Worm (Caenorhabditis elegans) whole organism, L1 larva: ENCODE data around the gene F20B6.10.
A peak's percentile ranks its signal among the peaks of the same experiment; 100 is the strongest.

Source experiments
- C04F5.9 ChIP-seq: sonication (generic microtip); optimal IDR thresholded peaks from 2 replicates; lab custom pipeline; 2016; ENCODE audit warnings: missing genetic modification characterization, missing compliant biosample characterization
- C16A3.4 ChIP-seq: fragments of 150-350 bp; optimal IDR thresholded peaks from 2 replicates; lab custom pipeline; 2014; ENCODE audit warnings: missing biosample characterization, missing genetic modification characterization
- aha-1 ChIP-seq: fragments of 150-350 bp; optimal IDR thresholded peaks from 2 replicates; lab custom pipeline; 2014; ENCODE audit warnings: missing biosample characterization, missing genetic modification characterization
- ama-1 ChIP-seq: fragments of 150-350 bp; optimal IDR thresholded peaks from 2 replicates; lab custom pipeline; 2014
- blmp-1 ChIP-seq: fragments of 150-350 bp; optimal IDR thresholded peaks from 2 replicates; lab custom pipeline; 2014; ENCODE audit warnings: missing biosample characterization, missing genetic modification characterization
- ces-1 ChIP-seq: fragments of 150-350 bp; optimal IDR thresholded peaks from 2 replicates; lab custom pipeline; 2014; ENCODE audit warnings: missing biosample characterization, missing genetic modification reagents, missing genetic modification characterization
- dpl-1 ChIP-seq, 3 experiments: fragments of 150-350 bp in 2 of 3; sonication (generic microtip) in 1 of 3; optimal IDR thresholded peaks; 2 replicates each; lab custom pipeline; 2014 to 2017; ENCODE audit warnings: missing biosample characterization in 3 of 3, missing genetic modification characterization in 3 of 3, missing genetic modification reagents in 3 of 3
- dsc-1 ChIP-seq: sonication (generic microtip); optimal IDR thresholded peaks from 2 replicates; lab custom pipeline; 2016; ENCODE audit warnings: mild to moderate bottlenecking, missing genetic modification characterization, missing compliant biosample characterization
- efl-3 ChIP-seq: fragments of 200-800 bp; sonication (Bioruptor generic); optimal IDR thresholded peaks from 2 replicates; lab custom pipeline; 2018; ENCODE audit warnings: mild to moderate bottlenecking, missing genetic modification characterization, missing compliant biosample characterization
- egl-13 ChIP-seq: sonication (generic microtip); optimal IDR thresholded peaks from 2 replicates; lab custom pipeline; 2016; ENCODE audit warnings: missing genotype, missing genetic modification reagents, missing genetic modification characterization, missing compliant biosample characterization
- elt-2 ChIP-seq: sonication (generic microtip); optimal IDR thresholded peaks from 2 replicates; lab custom pipeline; 2016; ENCODE audit warnings: missing genetic modification characterization, mild to moderate bottlenecking, inconsistent platforms, missing compliant biosample characterization, missing genetic modification reagents
- elt-3 ChIP-seq, 6 experiments: fragments of 150-350 bp in 1 of 6; sonication (generic microtip); optimal IDR thresholded peaks; 2 replicates each; lab custom pipeline; 2017 to 2018; ENCODE audit warnings: missing biosample characterization in 6 of 6, missing genetic modification characterization in 6 of 6, inconsistent platforms in 1 of 6
- ets-5 ChIP-seq: fragments of 200-800 bp; sonication (Bioruptor generic); IDR thresholded peaks from 2 replicates; pipeline ENCODE4 v1.3.6; 2022; ENCODE audit warnings: missing genetic modification characterization, missing compliant biosample characterization
- fkh-10 ChIP-seq: sonication (generic microtip); optimal IDR thresholded peaks from 2 replicates; lab custom pipeline; 2017; ENCODE audit warnings: missing biosample characterization, missing genetic modification reagents, missing genetic modification characterization
- fkh-4 ChIP-seq: sonication (generic microtip); optimal IDR thresholded peaks from 2 replicates; lab custom pipeline; 2016; ENCODE audit warnings: missing compliant biosample characterization, missing genetic modification characterization, borderline replicate concordance
- fos-1 ChIP-seq: fragments of 150-350 bp; optimal IDR thresholded peaks from 2 replicates; lab custom pipeline; 2014; ENCODE audit warnings: missing biosample characterization, missing genetic modification characterization
- grh-1 ChIP-seq: fragments of 200-800 bp; sonication (Bioruptor generic); IDR thresholded peaks from 2 replicates; pipeline ENCODE4 v1.3.6; 2022; ENCODE audit warnings: missing genetic modification reagents, missing genetic modification characterization, missing compliant biosample characterization
- hlh-17 ChIP-seq: fragments of 200-800 bp; sonication (Bioruptor generic); optimal IDR thresholded peaks from 2 replicates; lab custom pipeline; 2018; ENCODE audit warnings: missing genetic modification characterization, mild to moderate bottlenecking, missing compliant biosample characterization, moderate library complexity, borderline replicate concordance
- hlh-4 ChIP-seq: sonication (generic microtip); optimal IDR thresholded peaks from 2 replicates; lab custom pipeline; 2016; ENCODE audit warnings: mild to moderate bottlenecking, missing genetic modification characterization, missing compliant biosample characterization
- jun-1 ChIP-seq: fragments of 150-350 bp; optimal IDR thresholded peaks from 2 replicates; lab custom pipeline; 2014; ENCODE audit warnings: missing biosample characterization, missing genetic modification reagents, missing genetic modification characterization
- lin-13 ChIP-seq: fragments of 150-350 bp; optimal IDR thresholded peaks from 2 replicates; lab custom pipeline; 2014; ENCODE audit warnings: missing biosample characterization, missing genetic modification reagents, missing genetic modification characterization
- lin-14 ChIP-seq: fragments of 200-800 bp; sonication (Bioruptor generic); optimal IDR thresholded peaks from 2 replicates; lab custom pipeline; 2018; ENCODE audit warnings: mild to moderate bottlenecking, missing genetic modification characterization, moderate library complexity, missing compliant biosample characterization
- lin-35 ChIP-seq, 2 experiments: fragments of 150-350 bp; optimal IDR thresholded peaks; 2 replicates each; lab custom pipeline; 2014; ENCODE audit warnings: missing biosample characterization in 2 of 2, missing genetic modification characterization in 2 of 2, missing genetic modification reagents in 2 of 2
- lir-3 ChIP-seq: sonication (generic microtip); optimal IDR thresholded peaks from 2 replicates; lab custom pipeline; 2016; ENCODE audit warnings: mild to moderate bottlenecking, missing genetic modification characterization, moderate library complexity, missing compliant biosample characterization; ENCODE audit not compliant: poor library complexity
- mab-9 ChIP-seq: fragments of 200-800 bp; sonication (Bioruptor generic); IDR thresholded peaks from 2 replicates; pipeline ENCODE4 v1.3.6; 2022; ENCODE audit warnings: missing genetic modification reagents, missing genetic modification characterization, missing compliant biosample characterization
- mef-2 ChIP-seq: fragments of 150-350 bp; optimal IDR thresholded peaks from 2 replicates; lab custom pipeline; 2014; ENCODE audit warnings: missing biosample characterization, missing genetic modification characterization
- nhr-11 ChIP-seq: fragments of 150-350 bp; optimal IDR thresholded peaks from 2 replicates; lab custom pipeline; 2014; ENCODE audit warnings: missing biosample characterization, missing genetic modification characterization
- nhr-237 ChIP-seq: fragments of 150-350 bp; optimal IDR thresholded peaks from 2 replicates; lab custom pipeline; 2014; ENCODE audit warnings: missing biosample characterization, missing genetic modification characterization
- nhr-76 ChIP-seq: sonication (generic microtip); optimal IDR thresholded peaks from 2 replicates; lab custom pipeline; 2017; ENCODE audit warnings: missing biosample characterization, missing genetic modification characterization
- nhr-84 ChIP-seq: sonication (generic microtip); optimal IDR thresholded peaks from 2 replicates; lab custom pipeline; 2017; ENCODE audit warnings: missing biosample characterization, missing genetic modification characterization
- nhr-85 ChIP-seq: sonication (generic microtip); peaks from one replicate; lab custom pipeline; 2016; ENCODE audit warnings: missing genetic modification characterization, inconsistent platforms, missing compliant biosample characterization
- nhr-90 ChIP-seq: sonication (generic microtip); optimal IDR thresholded peaks from 2 replicates; lab custom pipeline; 2016; ENCODE audit warnings: mild to moderate bottlenecking, missing genetic modification characterization, missing compliant biosample characterization; ENCODE audit not compliant: poor library complexity
- pag-3 ChIP-seq: sonication (generic microtip); optimal IDR thresholded peaks from 2 replicates; lab custom pipeline; 2017; ENCODE audit warnings: missing genetic modification characterization, mild to moderate bottlenecking, missing compliant biosample characterization, antibody characterized with exemption, borderline replicate concordance; ENCODE audit not compliant: insufficient read depth
- pqm-1 ChIP-seq: sonication (generic microtip); optimal IDR thresholded peaks from 3 replicates; lab custom pipeline; 2017; ENCODE audit warnings: missing biosample characterization, missing genetic modification characterization
- rnt-1 ChIP-seq: sonication (generic microtip); optimal IDR thresholded peaks from 2 replicates; lab custom pipeline; 2016; ENCODE audit warnings: mild to moderate bottlenecking, missing genetic modification characterization, moderate library complexity, missing compliant biosample characterization
- sptf-1 ChIP-seq: fragments of 150-350 bp; optimal IDR thresholded peaks from 2 replicates; lab custom pipeline; 2014; ENCODE audit warnings: missing biosample characterization, missing genetic modification characterization
- sup-37 ChIP-seq: fragments of 200-800 bp; sonication (Bioruptor generic); optimal IDR thresholded peaks from 2 replicates; lab custom pipeline; 2018; ENCODE audit warnings: mild to moderate bottlenecking, missing genetic modification characterization, missing compliant biosample characterization
- swsn-7 ChIP-seq: sonication (generic microtip); optimal IDR thresholded peaks from 2 replicates; lab custom pipeline; 2016; ENCODE audit warnings: missing genetic modification characterization, missing compliant biosample characterization
- tlp-1 ChIP-seq: fragments of 150-350 bp; optimal IDR thresholded peaks from 2 replicates; lab custom pipeline; 2014; ENCODE audit warnings: missing biosample characterization, missing genetic modification characterization
- unc-30 ChIP-seq: sonication (generic microtip); optimal IDR thresholded peaks from 2 replicates; lab custom pipeline; 2017; ENCODE audit warnings: missing biosample characterization, missing genetic modification characterization
- unc-98 ChIP-seq: fragments of 200-800 bp; sonication (Bioruptor generic); IDR thresholded peaks from 2 replicates; pipeline ENCODE4 v1.3.6; 2022; ENCODE audit warnings: missing genetic modification characterization, missing compliant biosample characterization
- xbp-1 ChIP-seq: sonication (generic microtip); optimal IDR thresholded peaks from 2 replicates; lab custom pipeline; 2016; ENCODE audit warnings: missing genetic modification characterization, missing compliant biosample characterization
- zip-4 ChIP-seq: fragments of 200-800 bp; sonication (Bioruptor generic); optimal IDR thresholded peaks from 2 replicates; lab custom pipeline; 2018; ENCODE audit warnings: mild to moderate bottlenecking, missing genetic modification characterization, moderate library complexity, missing compliant biosample characterization
- ztf-4 ChIP-seq: fragments of 150-350 bp; optimal IDR thresholded peaks from 2 replicates; lab custom pipeline; 2014; ENCODE audit warnings: missing biosample characterization, missing genetic modification characterization

Gene F20B6.10

DNA sequence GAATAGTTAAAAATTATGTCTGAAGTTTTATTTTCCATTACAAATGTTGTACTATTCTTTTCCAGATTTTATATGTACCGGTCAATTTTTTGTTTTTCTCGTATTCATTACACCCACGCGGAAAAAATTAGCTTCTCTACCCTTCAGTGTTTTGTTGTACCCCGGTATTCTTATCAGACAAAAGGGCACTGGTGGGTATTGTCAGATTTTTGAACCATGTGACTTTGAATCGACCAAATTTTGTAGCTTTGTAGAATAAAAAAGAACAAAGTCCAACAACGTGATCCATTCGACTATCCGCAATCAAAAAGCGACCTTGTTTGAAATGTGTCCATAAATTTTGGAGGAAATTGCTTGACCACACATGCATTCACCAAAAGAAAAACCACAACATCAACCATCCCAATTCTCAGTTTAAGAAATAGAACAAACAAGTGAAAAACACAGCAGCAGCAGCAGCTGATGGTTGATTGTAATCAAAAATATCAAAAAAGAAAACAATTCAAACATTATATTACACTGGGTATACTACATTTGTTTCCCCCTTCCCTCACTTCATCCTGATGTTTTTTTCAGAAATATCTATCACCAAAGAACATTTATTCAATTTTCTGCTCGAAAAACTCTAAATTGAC lies 27.6 kb upstream of the F20B6.10 start (continued):
- TF ChIP-seq nhr-76 (tag; lab: Kevin White, UChicago) (no peak), grh-1 (no peak), zip-4 (no peak), nhr-84 (tag; lab: Kevin White, UChicago) (no peak), lin-13 (GFP tag; lab: Kevin White, UChicago) (no peak), hlh-4 (no peak), swsn-7 (tag; lab: Kevin White, UChicago) (no peak), C04F5.9 (tag; lab: Kevin White, UChicago) (no peak), mab-9 (GFP tag; lab: Robert Waterston, UW) (no peak), fos-1 (tag; lab: Kevin White, UChicago) (no peak)

DNA sequence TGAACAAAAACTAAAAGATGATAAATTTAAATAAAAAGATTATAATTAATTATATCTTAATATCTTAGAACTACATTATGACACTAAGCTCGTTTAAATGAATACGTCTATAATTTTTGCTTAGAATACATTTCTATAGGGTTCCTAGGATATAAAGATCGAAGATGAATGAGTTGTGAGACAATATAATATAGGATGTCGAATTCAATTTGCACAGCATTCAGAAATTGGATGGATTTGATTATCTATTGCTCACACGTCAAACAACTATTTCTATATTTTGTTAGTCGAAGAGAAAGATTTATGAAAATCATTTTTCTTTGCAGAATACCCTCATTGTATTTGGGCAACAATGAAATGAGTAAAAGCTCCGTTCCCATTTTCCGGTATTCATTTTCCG lies 22.0 kb upstream of the F20B6.10 start:
- TF ChIP-seq nhr-90 (tag; lab: Kevin White, UChicago) (no peak), fkh-10 (peak; percentile 43), lin-14 (GFP tag; lab: Kevin White, UChicago) (peak; percentile 26)

DNA sequence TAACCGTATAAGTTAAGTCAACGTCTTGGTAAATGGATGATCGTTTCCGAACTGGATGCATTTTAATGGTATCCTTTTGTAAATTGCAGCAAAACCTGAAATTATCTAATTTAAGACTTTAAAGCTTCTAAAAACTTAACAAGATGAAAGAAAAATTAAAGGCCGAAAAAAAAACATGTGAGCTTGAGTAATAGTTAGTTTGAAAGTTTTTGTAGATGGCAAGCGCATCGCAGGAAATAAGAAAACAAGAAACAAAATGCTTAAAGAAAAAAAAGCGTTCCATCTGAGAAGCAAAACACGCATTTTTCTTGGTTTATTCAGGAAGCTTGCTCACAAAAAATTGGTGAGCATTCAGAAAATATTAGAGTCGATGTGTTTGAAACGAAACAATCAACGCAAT lies 18.8 kb upstream of the F20B6.10 start, which contains the start of gene rab-37:
Gene rab-37, minus strand, starts transcription at position 101 of the 400 bp plus-strand sequence.
- no peak for TF ChIP-seq fkh-4 (tag; lab: Kevin White, UChicago)
- TF ChIP-seq sptf-1, result no peak
- no peak for TF ChIP-seq swsn-7 (tag; lab: Kevin White, UChicago)
- no peak for TF ChIP-seq nhr-237 (tag; lab: Kevin White, UChicago)
- no peak for TF ChIP-seq unc-98 (GFP tag; lab: Robert Waterston, UW)
- TF ChIP-seq pqm-1, result no peak
- TF ChIP-seq efl-3 (GFP tag; lab: Kevin White, UChicago), result no peak
- no peak for TF ChIP-seq fos-1 (tag; lab: Kevin White, UChicago)
- no peak for TF ChIP-seq hlh-4

DNA sequence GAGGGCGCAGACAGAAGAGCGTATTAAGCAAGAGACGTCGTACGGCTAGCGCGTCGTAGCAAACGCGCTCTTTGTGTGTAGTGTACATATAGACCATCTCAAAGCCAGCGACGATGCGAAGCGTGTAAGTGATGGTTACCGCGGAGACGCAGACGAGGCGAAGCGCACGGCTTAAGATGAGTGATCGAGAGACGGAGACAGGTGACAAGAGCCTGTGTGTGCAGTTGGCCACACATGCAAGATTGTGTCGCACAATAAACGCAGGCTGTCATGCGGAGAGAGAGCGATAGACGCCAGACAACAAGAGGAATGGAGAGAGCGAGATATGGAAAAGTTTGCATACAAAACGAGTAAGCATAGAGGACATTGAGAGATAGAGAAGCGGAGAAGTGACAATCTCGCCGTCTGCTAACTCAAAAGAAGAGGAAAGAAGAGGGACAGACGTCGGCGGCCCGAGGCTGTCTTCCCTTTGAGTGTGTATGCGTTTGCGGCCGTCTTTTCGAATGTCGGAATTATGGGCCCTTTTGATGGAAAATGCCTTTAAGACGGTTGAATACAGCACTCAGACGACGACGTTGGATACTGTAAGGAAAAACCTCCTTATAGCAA lies 5.9 kb upstream of the F20B6.10 start:
- no peak for TF ChIP-seq pag-3 (tag; lab: Kevin White, UChicago)
- peak; percentile 91 for TF ChIP-seq jun-1 (tag; lab: Kevin White, UChicago)
- no peak for TF ChIP-seq ets-5 (GFP tag; lab: Robert Waterston, UW)
- TF ChIP-seq sup-37 (GFP tag; lab: Kevin White, UChicago), result peak; percentile 88
- TF ChIP-seq dpl-1 (GFP tag; optimal IDR thresholded peaks at IDR 0.05; lab: Kevin White, UChicago), result peak; percentile 19 to 45 (median 22)
- TF ChIP-seq ces-1 (GFP tag; lab: Kevin White, UChicago), result no peak
- peak; percentile 53 to 68 for TF ChIP-seq lin-35 (GFP tag; optimal IDR thresholded peaks at IDR 0.05; lab: Kevin White, UChicago)
- TF ChIP-seq elt-3 (tag; optimal IDR thresholded peaks at IDR 0.05; lab: Kevin White, UChicago), result peak in 1 of 6 experiments; percentile 43
- peak; percentile 88 for TF ChIP-seq nhr-11 (tag; lab: Kevin White, UChicago)
- no peak for TF ChIP-seq sptf-1
- peak; percentile 96 for TF ChIP-seq xbp-1 (tag; lab: Kevin White, UChicago)
- TF ChIP-seq ztf-4 (tag; lab: Kevin White, UChicago), result peak; percentile 95
- peak; percentile 61 for TF ChIP-seq fkh-4 (tag; lab: Kevin White, UChicago)
- no peak for TF ChIP-seq tlp-1 (tag; lab: Kevin White, UChicago)
- TF ChIP-seq mef-2 (tag; lab: Kevin White, UChicago), result peak; percentile 84
- peak; percentile 96 for TF ChIP-seq lin-14 (GFP tag; lab: Kevin White, UChicago)
- peak; percentile 96 for TF ChIP-seq egl-13 (tag; lab: Kevin White, UChicago)
- TF ChIP-seq rnt-1 (tag; lab: Kevin White, UChicago), result peak; percentile 60
- peak; percentile 99 for TF ChIP-seq nhr-85 (tag; lab: Kevin White, UChicago)
- no peak for TF ChIP-seq C16A3.4 (tag; lab: Kevin White, UChicago)
- peak; percentile 65 for TF ChIP-seq ama-1
- no peak for TF ChIP-seq hlh-17 (GFP tag; lab: Kevin White, UChicago)
- TF ChIP-seq nhr-76 (tag; lab: Kevin White, UChicago), result no peak
- TF ChIP-seq mab-9 (GFP tag; lab: Robert Waterston, UW), result peak; percentile 67
- TF ChIP-seq lir-3, result peak; percentile 71
- no peak for TF ChIP-seq unc-30 (tag; lab: Kevin White, UChicago)
- TF ChIP-seq aha-1 (tag; lab: Kevin White, UChicago), result peak; percentile 1
- TF ChIP-seq blmp-1 (tag; lab: Kevin White, UChicago), result peak; percentile 6
- TF ChIP-seq dsc-1 (tag; lab: Kevin White, UChicago), result peak; percentile 96
- peak; percentile 88 for TF ChIP-seq elt-2 (tag; lab: Kevin White, UChicago)
- peak; percentile 86 for TF ChIP-seq C04F5.9 (tag; lab: Kevin White, UChicago)
